Worm (Caenorhabditis elegans): ENCODE data around the gene T08E11.1.

T08E11.1 gene

DNA sequence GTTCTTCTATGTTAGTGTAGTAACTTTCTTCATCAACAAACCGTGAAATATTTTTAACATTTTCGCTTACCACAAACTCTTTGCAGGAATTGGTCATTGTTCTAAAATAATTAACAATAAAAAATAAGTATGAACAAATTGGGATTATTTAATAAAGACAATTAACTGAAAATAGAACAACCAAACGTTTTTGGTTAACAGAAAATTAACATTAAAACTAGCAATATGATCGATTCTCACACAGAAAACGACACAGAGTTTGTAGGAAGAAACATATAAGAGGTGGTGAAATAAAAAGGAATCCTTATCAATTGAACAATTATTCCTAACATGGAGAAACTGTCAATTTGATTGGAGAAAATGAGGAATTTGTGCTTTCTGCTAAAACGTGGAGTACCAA, 42.4 kb downstream of the T08E11.1 start, which contains the start of gene math-16:
math-16 (minus strand) TSS at position 101 of the 400 bp plus-strand sequence.
- no peak for TF ChIP-seq R02D3.7 (tag; optimal IDR thresholded peaks at IDR 0.05)
- no peak for TF ChIP-seq lim-7 (GFP tag; IDR thresholded peaks at IDR 0.05)
- no peak for TF ChIP-seq Y75B8A.6 (GFP tag; IDR thresholded peaks at IDR 0.05)
- no peak for TF ChIP-seq T26A8.4 (GFP tag; IDR thresholded peaks at IDR 0.05)

ce11 chrII:1882705-1883104, 46.4 kb downstream of the T08E11.1 start, which contains the start of gene math-5:
math-5 (minus strand) TSS chrII:1882805.
- no peak for TF ChIP-seq mdl-1 (tag; optimal IDR thresholded peaks at IDR 0.05)
- TF ChIP-seq dve-1 (tag; optimal IDR thresholded peaks at IDR 0.05; ENCODE audit: insufficient read depth): no peak
- no peak for TF ChIP-seq nhr-6 (tag; optimal IDR thresholded peaks at IDR 0.05)
- TF ChIP-seq snpc-4 (tag; optimal IDR thresholded peaks at IDR 0.05): no peak
- no peak for TF ChIP-seq Y48G9A.11 (GFP tag; IDR thresholded peaks at IDR 0.05)
- TF ChIP-seq lin-38 (GFP tag; IDR thresholded peaks at IDR 0.05): no peak
- no peak for TF ChIP-seq daf-8 (GFP tag; IDR thresholded peaks at IDR 0.05)
- no peak for TF ChIP-seq F49E8.2 (tag; optimal IDR thresholded peaks at IDR 0.05; ENCODE audit: borderline replicate concordance)

ce11 chrII:1884635-1885034, 48.3 kb downstream of the T08E11.1 start, which contains the start of gene math-6:
math-6 (minus strand) TSS chrII:1884735.
- TF ChIP-seq nhr-48 (tag; optimal IDR thresholded peaks at IDR 0.05): no peak
- no peak for TF ChIP-seq skn-1 (tag; optimal IDR thresholded peaks at IDR 0.05)
- no peak for TF ChIP-seq zip-2 (tag; optimal IDR thresholded peaks at IDR 0.05)
- TF ChIP-seq php-3 (GFP tag; IDR thresholded peaks at IDR 0.05): no peak
- TF ChIP-seq aly-2 (tag; optimal IDR thresholded peaks at IDR 0.05): no peak
- TF ChIP-seq F26F4.8 (GFP tag; conservative IDR thresholded peaks at IDR 0.05): no peak
- TF ChIP-seq ceh-20 (GFP tag; IDR thresholded peaks at IDR 0.05): no peak
- no peak for TF ChIP-seq lin-39 (tag; optimal IDR thresholded peaks at IDR 0.05)
- TF ChIP-seq lir-3 (tag; optimal IDR thresholded peaks at IDR 0.05): no peak
- no peak for TF ChIP-seq hlh-11 (tag; optimal IDR thresholded peaks at IDR 0.05)
- no peak for TF ChIP-seq lsy-2 (tag; optimal IDR thresholded peaks at IDR 0.05)
- no peak for TF ChIP-seq T26A8.4 (GFP tag; IDR thresholded peaks at IDR 0.05)
- TF ChIP-seq zfp-2 (tag; optimal IDR thresholded peaks at IDR 0.05): no peak

ce11 chrII:1886379-1886778, 50.1 kb downstream of the T08E11.1 start, which contains the start of gene math-7:
math-7 (minus strand) TSS chrII:1886479.
- no peak for TF ChIP-seq zip-2 (tag; optimal IDR thresholded peaks at IDR 0.05)
- no peak for TF ChIP-seq Y75B8A.6 (GFP tag; IDR thresholded peaks at IDR 0.05)
- no peak for TF ChIP-seq ceh-32 (tag; optimal IDR thresholded peaks at IDR 0.05; ENCODE audit: poor library complexity)
- TF ChIP-seq mep-1 (tag; optimal IDR thresholded peaks at IDR 0.05): no peak
- TF ChIP-seq ceh-82 (tag; optimal IDR thresholded peaks at IDR 0.05): no peak
- no peak for TF ChIP-seq mdt-29 (GFP tag; IDR thresholded peaks at IDR 0.05)
- no peak for TF ChIP-seq ZK337.2 (GFP tag; IDR thresholded peaks at IDR 0.05)
- no peak for TF ChIP-seq vab-7 (GFP tag; IDR thresholded peaks at IDR 0.05)
- TF ChIP-seq unc-39 (tag; optimal IDR thresholded peaks at IDR 0.05): no peak
- no peak for TF ChIP-seq madf-5 (GFP tag; IDR thresholded peaks at IDR 0.05)
- no peak for TF ChIP-seq dpl-1 (GFP tag; optimal IDR thresholded peaks at IDR 0.05)
- no peak for TF ChIP-seq hlh-30 (tag; optimal IDR thresholded peaks at IDR 0.05; ENCODE audit: insufficient read depth)
- no peak for TF ChIP-seq zag-1 (tag; optimal IDR thresholded peaks at IDR 0.05)
- TF ChIP-seq ctbp-1 (GFP tag; IDR thresholded peaks at IDR 0.05): no peak
- TF ChIP-seq arid-1 (GFP tag; conservative IDR thresholded peaks at IDR 0.05): no peak
- TF ChIP-seq ces-1 (GFP tag; optimal IDR thresholded peaks at IDR 0.05): no peak
- TF ChIP-seq snpc-1.2 (GFP tag; IDR thresholded peaks at IDR 0.05): no peak
- no peak for TF ChIP-seq nhr-111 (GFP tag; optimal IDR thresholded peaks at IDR 0.05)
- no peak for TF ChIP-seq lir-3 (tag; optimal IDR thresholded peaks at IDR 0.05)
